Fruit fly (Drosophila melanogaster): ENCODE data around the gene beat-IIIc.

The beat-IIIc gene

DNA sequence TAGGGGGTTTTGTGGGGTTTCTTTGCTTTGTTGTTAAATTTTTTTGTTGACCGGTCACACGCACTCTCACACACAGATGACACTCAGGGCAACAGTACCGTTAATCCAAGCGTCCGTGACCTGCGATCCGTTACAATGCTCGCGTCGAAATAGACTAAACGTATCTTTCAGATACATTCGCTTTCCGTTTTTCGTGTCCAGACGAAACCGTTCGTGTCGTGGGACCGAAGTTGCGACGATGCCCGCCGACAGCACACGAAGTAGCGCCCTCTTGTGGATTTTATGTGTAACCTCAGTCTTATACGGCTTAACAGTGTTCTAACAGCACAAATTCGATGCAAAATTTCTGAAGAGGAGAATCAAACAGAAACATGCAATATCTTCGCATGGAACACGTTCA lies at the start of gene beat-IIIc:
beat-IIIc (minus strand) TSS at position 158 of the 400 bp plus-strand sequence.
- no peak for TF ChIP-seq CG17801 (GFP tag; optimal IDR thresholded peaks at IDR 0.05; ENCODE audit: partially characterized antibody)

- TF ChIP-seq CG17801 (GFP tag; optimal IDR thresholded peaks at IDR 0.05; ENCODE audit: partially characterized antibody), result no peak
These were observed 31.6 kb upstream of the beat-IIIc start, which contains the start of gene CG6380 for dm6 chr2L:17292102-17292501. TSS of gene CG6380 (minus strand) at chr2L:17292202.

dm6 chr2L:17285940-17286339 lies 25.4 kb upstream of the beat-IIIc start, which contains the start of gene CG15140:
TSS of gene CG15140 (plus strand) at chr2L:17286240.
- no peak for TF ChIP-seq CG17801 (GFP tag; optimal IDR thresholded peaks at IDR 0.05; ENCODE audit: partially characterized antibody)

DNA sequence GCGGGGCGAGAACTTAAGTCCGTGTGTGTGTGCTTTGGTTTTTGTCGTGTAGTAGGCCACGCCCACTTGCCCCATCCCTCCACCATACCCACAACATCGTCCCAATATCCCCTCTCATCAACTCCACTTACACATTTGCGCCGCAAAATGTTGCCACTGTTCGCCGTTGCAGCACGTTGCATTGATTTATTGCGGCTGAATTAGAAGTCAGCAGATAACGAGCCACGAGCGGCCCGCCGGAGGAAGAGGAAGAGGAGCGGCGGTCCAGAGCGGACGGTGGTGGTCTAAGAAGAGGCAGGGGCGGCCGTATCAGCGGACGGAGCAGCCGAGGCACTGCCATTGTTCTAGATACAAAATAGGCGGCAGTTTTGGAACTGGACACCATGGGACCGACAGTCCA lies 9.2 kb upstream of the beat-IIIc start:
- TF ChIP-seq CG17801 (GFP tag; optimal IDR thresholded peaks at IDR 0.05; ENCODE audit: partially characterized antibody), result no peak

- TF ChIP-seq CG17801 (GFP tag; optimal IDR thresholded peaks at IDR 0.05; ENCODE audit: partially characterized antibody), result no peak
These were observed 7.7 kb upstream of the beat-IIIc start for dm6 chr2L:17268088-17268755.

- no peak for TF ChIP-seq CG17801 (GFP tag; optimal IDR thresholded peaks at IDR 0.05; ENCODE audit: partially characterized antibody)
These were observed 6.8 kb upstream of the beat-IIIc start for dm6 chr2L:17267358-17267750.

DNA sequence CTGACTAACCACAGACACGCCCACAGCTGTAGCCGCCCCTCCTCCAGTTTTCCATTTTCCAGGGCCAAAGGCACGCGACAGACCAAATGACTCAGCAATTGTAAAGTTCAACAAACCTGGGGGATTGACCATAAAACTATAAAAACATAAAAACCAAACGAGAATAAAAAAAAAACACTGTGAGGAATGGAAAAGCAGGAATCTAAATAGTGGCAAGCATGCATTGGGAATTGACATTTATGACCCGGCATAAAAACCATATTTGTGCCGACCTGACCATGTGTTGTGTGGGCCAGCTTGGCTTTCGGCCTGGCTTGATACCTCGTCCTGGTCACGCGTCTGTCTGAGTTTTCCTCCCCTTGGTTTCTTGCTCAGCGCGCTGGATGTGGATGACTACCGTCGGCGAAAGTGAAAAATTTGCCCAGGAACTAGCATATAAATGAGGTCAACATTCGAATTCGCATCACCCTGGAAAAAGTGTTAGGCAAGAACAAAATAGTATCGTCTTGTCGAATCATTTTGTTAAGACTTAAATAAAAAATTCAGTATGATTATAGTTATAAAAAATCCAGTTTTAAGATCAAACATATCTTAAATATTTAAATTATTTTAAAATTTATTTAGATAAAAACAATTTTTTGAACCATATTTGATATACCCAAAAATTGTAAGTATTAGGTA lies 6.3 kb upstream of the beat-IIIc start:
- no peak for TF ChIP-seq CG17801 (GFP tag; optimal IDR thresholded peaks at IDR 0.05; ENCODE audit: partially characterized antibody)

DNA sequence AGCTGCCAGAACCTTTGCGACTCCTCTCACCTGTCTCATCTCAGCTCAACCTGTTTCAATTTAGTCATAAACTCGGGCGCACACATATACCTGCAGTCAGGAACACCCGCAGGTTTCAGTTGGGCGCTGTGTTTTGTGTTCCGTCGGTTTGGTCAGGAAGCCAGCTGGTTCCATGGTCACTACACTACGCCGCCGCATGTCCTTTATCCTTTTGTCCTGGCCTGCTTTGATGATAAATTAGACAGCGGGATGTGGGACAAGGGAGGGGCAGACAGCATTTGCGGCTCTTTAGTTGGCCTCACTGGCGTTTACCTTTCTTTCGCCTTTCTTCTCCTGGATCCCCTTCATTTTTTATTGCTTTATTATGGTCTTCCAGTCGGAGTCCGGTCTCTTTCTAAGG lies 2.8 kb upstream of the beat-IIIc start:
- TF ChIP-seq CG17801 (GFP tag; optimal IDR thresholded peaks at IDR 0.05; ENCODE audit: partially characterized antibody), result no peak

DNA sequence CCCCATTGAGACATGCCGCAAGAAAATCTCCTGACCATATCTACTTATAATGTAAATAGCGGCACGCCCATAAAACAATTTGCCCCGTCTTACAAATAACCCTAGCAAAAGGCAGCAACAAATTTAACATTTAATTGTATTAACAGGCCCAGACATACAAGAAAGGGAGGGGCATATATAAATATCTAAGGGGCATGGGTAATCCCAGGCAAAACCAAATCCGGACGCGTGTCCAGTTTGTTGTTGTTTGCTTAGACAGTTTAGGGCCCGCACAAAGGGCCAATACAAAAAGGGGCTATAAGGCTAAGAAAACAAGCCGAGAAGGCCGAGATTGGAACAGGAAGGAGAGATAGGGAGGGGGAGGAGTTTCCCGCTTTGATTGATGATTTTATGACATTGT lies 1.7 kb upstream of the beat-IIIc start:
- TF ChIP-seq CG17801 (GFP tag; optimal IDR thresholded peaks at IDR 0.05; ENCODE audit: partially characterized antibody), result no peak

dm6 chr2L:17243101-17243780 lies 17.3 kb downstream of the beat-IIIc start:
- TF ChIP-seq CG17801 (GFP tag; optimal IDR thresholded peaks at IDR 0.05; ENCODE audit: partially characterized antibody), result no peak

DNA sequence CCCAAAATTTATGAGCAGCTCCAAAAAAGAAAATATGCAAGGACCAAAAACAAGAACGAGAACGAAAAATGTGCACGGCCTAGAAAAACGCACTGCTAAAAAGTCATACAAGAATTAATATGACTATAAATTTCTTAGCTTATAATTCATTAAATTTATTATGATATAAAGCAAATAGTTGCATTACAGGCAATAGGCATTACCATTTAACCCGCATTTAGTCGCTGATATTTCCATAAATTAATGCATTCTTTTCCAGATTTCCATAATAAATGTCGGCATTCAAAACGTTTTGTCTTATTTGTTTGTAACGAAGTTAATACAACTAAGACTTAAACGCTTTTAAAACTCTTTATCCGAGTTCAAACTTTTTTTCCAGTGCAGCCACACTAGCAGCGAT lies 31.1 kb downstream of the beat-IIIc start:
- TF ChIP-seq CG17801 (GFP tag; optimal IDR thresholded peaks at IDR 0.05; ENCODE audit: partially characterized antibody), result no peak

DNA sequence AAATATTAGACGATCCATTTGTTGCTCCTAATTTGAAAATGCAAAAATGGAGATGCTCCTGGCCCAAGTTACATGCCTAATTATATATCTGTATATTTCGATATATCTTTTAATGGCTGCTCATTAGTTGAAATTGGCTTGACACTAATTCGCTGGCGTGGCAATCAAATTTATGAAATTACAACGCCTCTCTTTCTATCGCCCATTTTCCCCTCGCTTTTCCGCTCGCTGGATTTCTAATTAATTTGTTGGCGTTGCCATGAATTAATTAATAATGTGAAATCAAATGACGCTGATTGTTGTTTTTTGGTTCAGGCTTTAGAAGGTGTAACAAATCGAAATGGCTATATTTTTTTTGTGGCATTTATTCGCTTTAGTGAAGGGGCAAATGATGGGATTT lies 32.4 kb downstream of the beat-IIIc start:
- no peak for TF ChIP-seq CG17801 (GFP tag; optimal IDR thresholded peaks at IDR 0.05; ENCODE audit: partially characterized antibody)

- no peak for TF ChIP-seq CG17801 (GFP tag; optimal IDR thresholded peaks at IDR 0.05; ENCODE audit: partially characterized antibody)
These were observed 33.4 kb downstream of the beat-IIIc start for dm6 chr2L:17227102-17227501.

- no peak for TF ChIP-seq CG17801 (GFP tag; optimal IDR thresholded peaks at IDR 0.05; ENCODE audit: partially characterized antibody)
These were observed 37.0 kb downstream of the beat-IIIc start for dm6 chr2L:17223493-17223892.

- TF ChIP-seq CG17801 (GFP tag; optimal IDR thresholded peaks at IDR 0.05; ENCODE audit: partially characterized antibody), result no peak
These were observed 38.4 kb downstream of the beat-IIIc start for dm6 chr2L:17222176-17222575.

dm6 chr2L:17221462-17221861 lies 39.1 kb downstream of the beat-IIIc start:
- TF ChIP-seq CG17801 (GFP tag; optimal IDR thresholded peaks at IDR 0.05; ENCODE audit: partially characterized antibody), result no peak

All from ovary, adult (tissue).